Worm (Caenorhabditis elegans) whole organism, L4/young adult: ENCODE results near the gene cyc-2.1.

Experiments used
- W03F9.2 ChIP-seq: fragments of 150-350 bp; optimal IDR thresholded peaks from 2 replicates; lab custom pipeline; 2014; ENCODE audit warnings: missing biosample characterization, missing genetic modification characterization
- him-1 ChIP-seq: sonication (generic microtip); optimal IDR thresholded peaks from 2 replicates; lab custom pipeline; 2016; ENCODE audit warnings: missing genotype, missing genetic modification reagents, missing genetic modification characterization, missing compliant biosample characterization

DNA sequence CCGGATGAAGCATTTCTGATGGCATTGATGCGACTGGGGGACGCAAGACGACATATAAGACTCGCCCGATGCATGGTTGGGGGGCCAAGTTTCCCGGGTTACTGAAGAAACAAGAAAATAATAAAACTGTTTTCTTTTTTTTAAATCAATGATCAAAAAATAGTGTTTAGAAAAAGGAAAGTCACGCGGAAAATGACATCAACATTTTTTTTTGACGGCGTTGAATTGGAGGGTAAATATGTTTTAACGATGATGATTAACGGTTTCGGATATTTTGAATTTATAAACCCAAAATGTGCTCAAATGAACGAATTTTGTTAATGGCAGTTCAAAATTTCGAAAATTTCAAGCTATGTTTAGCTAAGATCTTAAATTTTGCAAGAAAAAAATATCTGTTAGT lies 44.9 kb downstream of the cyc-2.1 start, which contains the start of gene ogdh-1:
- TF ChIP-seq him-1 (tag; lab: Kevin White, UChicago), result no peak
- no peak for TF ChIP-seq W03F9.2 (tag; lab: Kevin White, UChicago)
